Worm (Caenorhabditis elegans): ENCODE data around the gene moc-1.

Gene moc-1

DNA sequence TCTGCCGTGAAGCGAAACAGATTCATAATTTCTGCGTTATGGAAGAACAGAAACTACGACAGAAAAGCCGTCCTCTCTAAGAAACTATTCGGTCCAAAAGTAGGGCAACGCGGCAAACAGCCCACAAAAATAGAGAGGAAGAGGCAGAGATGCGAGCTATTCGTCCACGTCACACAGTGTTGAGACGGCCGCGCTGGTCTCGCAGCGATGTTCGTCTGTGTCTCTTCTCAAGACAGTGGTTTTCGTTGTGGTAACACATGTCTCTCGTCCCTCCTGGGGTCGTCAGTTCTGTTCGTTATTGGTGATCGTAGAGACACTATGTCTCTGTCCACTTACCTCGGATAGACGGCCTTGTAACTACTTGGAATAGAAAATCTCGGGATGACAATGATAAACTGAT lies 20.3 kb upstream of the moc-1 start, which contains the start of gene erd-2.1:
TSS of gene erd-2.1 (minus strand) at position 114 of the 400 bp plus-strand sequence.
- TF ChIP-seq mab-9 (GFP tag; IDR thresholded peaks at IDR 0.05) (no peak), C04F5.9 (tag; optimal IDR thresholded peaks at IDR 0.05) (no peak), lin-13 (GFP tag; optimal IDR thresholded peaks at IDR 0.05) (no peak), nhr-85 (tag) (peak; percentile 83), fkh-8 (tag; optimal IDR thresholded peaks at IDR 0.05) (peak; percentile 28), xbp-1 (tag; optimal IDR thresholded peaks at IDR 0.05) (peak; percentile 100), lsy-2 (tag; optimal IDR thresholded peaks at IDR 0.05) (peak; percentile 48 to 69), Y116A8C.19 (tag; optimal IDR thresholded peaks at IDR 0.05; ENCODE audit: borderline replicate concordance) (no peak), hlh-4 (tag; optimal IDR thresholded peaks at IDR 0.05) (no peak), egl-27 (tag; optimal IDR thresholded peaks at IDR 0.05) (peak in 1 of 2 experiments; percentile 42), isw-1 (GFP tag; IDR thresholded peaks at IDR 0.05) (no peak), fkh-4 (tag; optimal IDR thresholded peaks at IDR 0.05; ENCODE audit: borderline replicate concordance) (no peak), alr-1 (tag; optimal IDR thresholded peaks at IDR 0.05; ENCODE audit: borderline replicate concordance) (no peak), vab-15 (tag; optimal IDR thresholded peaks at IDR 0.05) (peak; percentile 37), mdl-1 (tag; optimal IDR thresholded peaks at IDR 0.05) (peak in 1 of 2 experiments; percentile 76), nhr-20 (tag; optimal IDR thresholded peaks at IDR 0.05) (peak; percentile 75), lir-3 (tag; optimal IDR thresholded peaks at IDR 0.05; ENCODE audit: poor library complexity) (no peak), unc-86 (tag; optimal IDR thresholded peaks at IDR 0.05) (no peak), lin-14 (GFP tag; optimal IDR thresholded peaks at IDR 0.05) (peak; percentile 91), skn-1 (tag; optimal IDR thresholded peaks at IDR 0.05) (no peak), nhr-19 (GFP tag; conservative IDR thresholded peaks at IDR 0.05) (peak; percentile 68), nhr-84 (tag; optimal IDR thresholded peaks at IDR 0.05) (no peak), elt-3 (tag; optimal IDR thresholded peaks at IDR 0.05) (peak in 2 of 6 experiments; percentile 31 to 60), zag-1 (tag; optimal IDR thresholded peaks at IDR 0.05) (no peak), ztf-4 (tag; optimal IDR thresholded peaks at IDR 0.05) (no peak), rnt-1 (tag; optimal IDR thresholded peaks at IDR 0.05) (peak; percentile 82), nhr-12 (tag; optimal IDR thresholded peaks at IDR 0.05) (no peak), jun-1 (tag; optimal IDR thresholded peaks at IDR 0.05) (no peak), irx-1 (tag; optimal IDR thresholded peaks at IDR 0.05) (no peak), fos-1 (tag; optimal IDR thresholded peaks at IDR 0.05) (no peak), tbx-2 (tag; optimal IDR thresholded peaks at IDR 0.05) (peak; percentile 66), snpc-4 (tag; optimal IDR thresholded peaks at IDR 0.05) (no peak), unc-130 (tag; optimal IDR thresholded peaks at IDR 0.05) (no peak), sox-4 (tag; optimal IDR thresholded peaks at IDR 0.05) (no peak), sup-37 (GFP tag; optimal IDR thresholded peaks at IDR 0.05) (no peak), ceh-88 (GFP tag; IDR thresholded peaks at IDR 0.05) (no peak), nhr-237 (tag; optimal IDR thresholded peaks at IDR 0.05) (no peak), dsc-1 (tag; optimal IDR thresholded peaks at IDR 0.05) (peak; percentile 40), nhr-47 (tag; optimal IDR thresholded peaks at IDR 0.05) (peak; percentile 52), hpl-2 (GFP tag; optimal IDR thresholded peaks at IDR 0.05) (no peak), zip-4 (GFP tag; optimal IDR thresholded peaks at IDR 0.05) (no peak), nhr-11 (tag; optimal IDR thresholded peaks at IDR 0.05) (no peak), elt-2 (tag; optimal IDR thresholded peaks at IDR 0.05) (no peak), nhr-76 (tag; optimal IDR thresholded peaks at IDR 0.05) (no peak), unc-62 (GFP tag; optimal IDR thresholded peaks at IDR 0.05) (no peak), lin-35 (GFP tag; optimal IDR thresholded peaks at IDR 0.05) (peak; percentile 37 to 69), aha-1 (tag; optimal IDR thresholded peaks at IDR 0.05) (no peak), C16A3.4 (tag; optimal IDR thresholded peaks at IDR 0.05) (peak; percentile 59), mef-2 (tag; optimal IDR thresholded peaks at IDR 0.05) (peak; percentile 7), egl-13 (tag; optimal IDR thresholded peaks at IDR 0.05) (no peak), nhr-90 (tag; optimal IDR thresholded peaks at IDR 0.05; ENCODE audit: poor library complexity) (no peak), ztf-11 (tag; optimal IDR thresholded peaks at IDR 0.05) (no peak), ets-5 (GFP tag; IDR thresholded peaks at IDR 0.05) (no peak), fkh-10 (GFP tag; optimal IDR thresholded peaks at IDR 0.05) (no peak)

All from whole organism, L1 larva.